Fruit fly (Drosophila melanogaster): ENCODE data around the gene Arf4.

DNA sequence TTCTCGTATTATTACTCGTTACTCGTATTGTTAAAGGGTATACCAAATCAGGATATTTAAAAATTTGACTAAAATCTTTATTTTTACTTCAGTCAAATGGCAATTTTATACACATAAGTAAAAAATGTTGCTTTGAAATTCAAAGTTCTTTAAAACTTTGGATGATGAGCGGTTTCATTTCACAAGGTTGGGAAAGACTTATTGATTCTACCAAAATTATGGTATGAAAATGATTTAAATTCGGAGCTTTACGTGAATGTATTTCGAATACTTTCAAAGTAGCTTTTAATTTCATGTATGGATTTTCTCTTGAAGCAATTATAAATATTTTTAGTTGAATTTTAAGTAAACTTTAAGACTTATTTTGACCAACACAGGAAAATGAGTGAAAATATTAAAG lies 23.2 kb downstream of the Arf4 start, which contains the start of gene Kif3C:
- TF ChIP-seq CG6276 (GFP tag; optimal IDR thresholded peaks at IDR 0.05) (no peak), CG16779 (tag; optimal IDR thresholded peaks at IDR 0.05) (no peak), CG31627 (GFP tag; optimal IDR thresholded peaks at IDR 0.05) (no peak), fkh (GFP tag; optimal IDR thresholded peaks at IDR 0.05) (no peak), cyc (GFP tag; optimal IDR thresholded peaks at IDR 0.05) (no peak), CG8119 (GFP tag; IDR thresholded peaks at IDR 0.05) (no peak)
